Fruit fly (Drosophila melanogaster) whole organism, larva: ENCODE measurements around the gene CG14174.

Experiments
- noc ChIP-seq: fragments of 200-800 bp; sonication (Bioruptor generic); optimal IDR thresholded peaks from 3 replicates; lab custom pipeline; 2019; ENCODE audit warnings: missing biosample characterization, mild to moderate bottlenecking, missing genetic modification characterization, moderate library complexity

Gene CG14174

DNA sequence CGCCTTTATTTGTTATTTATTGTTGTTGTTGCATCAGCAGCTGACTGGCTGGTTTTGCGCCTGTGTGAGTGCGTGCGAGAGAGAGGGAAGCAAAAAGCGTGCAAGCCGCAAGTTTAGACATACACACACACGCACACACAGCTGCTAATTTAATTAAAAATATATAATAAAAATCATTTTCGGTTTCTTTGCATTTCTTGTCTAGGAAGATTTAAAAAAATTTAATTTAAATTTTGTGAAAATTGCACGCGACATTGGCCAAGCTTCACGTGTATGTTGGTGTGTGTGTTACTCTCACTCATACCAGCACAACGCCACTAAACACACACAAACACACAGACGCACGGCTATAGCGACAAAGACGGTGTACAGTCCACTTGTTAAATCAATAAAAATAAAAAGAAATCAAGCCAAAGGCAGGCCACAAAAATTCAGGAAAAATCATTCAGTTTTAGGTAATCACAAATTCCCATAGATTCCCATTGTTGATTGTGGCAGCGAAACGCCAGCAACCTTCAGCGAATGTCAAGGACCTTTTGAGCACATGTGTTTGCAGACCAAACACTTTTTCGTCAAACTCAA, 25.5 kb upstream of the CG14174 start:
- no peak for TF ChIP-seq noc

DNA sequence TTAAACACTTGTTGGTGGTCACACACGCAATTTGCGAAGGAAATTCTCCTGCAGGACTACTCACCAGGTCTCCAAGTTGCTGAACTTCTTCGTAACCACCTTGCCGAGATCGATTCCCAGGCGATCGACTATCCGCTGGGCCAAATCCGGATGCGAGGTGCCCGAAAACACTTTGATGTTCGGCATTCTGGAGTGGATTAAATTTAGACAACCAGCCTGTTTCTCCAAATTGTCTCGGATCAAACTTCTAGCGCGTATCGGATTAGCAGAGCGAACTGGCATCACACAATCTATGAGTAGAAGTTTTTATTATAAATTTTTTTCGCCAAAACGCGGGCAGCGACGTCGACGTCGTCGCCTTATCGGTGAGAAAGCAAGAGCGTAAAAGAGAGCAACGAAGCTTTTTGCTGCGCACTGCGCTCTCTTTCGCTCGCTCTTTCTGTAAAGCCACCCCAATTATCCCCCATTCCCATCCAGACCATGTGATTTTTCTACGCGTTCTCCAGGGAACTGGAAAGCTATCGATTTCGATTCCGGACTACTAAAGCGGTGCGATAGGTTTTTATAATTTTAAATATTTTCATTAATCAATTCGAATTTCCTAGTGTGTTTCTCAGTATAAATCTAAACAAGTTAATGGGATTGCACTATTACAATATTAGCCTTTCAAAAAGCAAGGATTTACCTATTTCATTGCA, 24.8 kb upstream of the CG14174 start:
- TF ChIP-seq noc = no peak

DNA sequence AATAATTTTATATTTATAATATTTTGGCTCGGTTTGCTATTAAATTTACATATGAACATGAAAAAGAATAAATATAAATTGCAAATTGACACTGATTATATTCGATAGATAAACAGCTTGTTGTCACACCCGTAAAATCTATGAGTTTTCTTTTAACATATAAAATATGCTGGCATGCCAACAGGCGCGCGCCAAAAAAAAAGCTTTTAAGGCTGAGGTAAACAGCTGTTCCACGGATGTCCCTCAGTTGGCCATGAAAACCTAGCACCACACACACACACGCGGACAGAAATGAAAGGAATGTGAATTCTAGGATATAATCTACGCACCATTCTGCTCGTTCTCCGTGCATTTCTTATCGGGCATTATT, 24.3 kb upstream of the CG14174 start:
- TF ChIP-seq noc = no peak

DNA sequence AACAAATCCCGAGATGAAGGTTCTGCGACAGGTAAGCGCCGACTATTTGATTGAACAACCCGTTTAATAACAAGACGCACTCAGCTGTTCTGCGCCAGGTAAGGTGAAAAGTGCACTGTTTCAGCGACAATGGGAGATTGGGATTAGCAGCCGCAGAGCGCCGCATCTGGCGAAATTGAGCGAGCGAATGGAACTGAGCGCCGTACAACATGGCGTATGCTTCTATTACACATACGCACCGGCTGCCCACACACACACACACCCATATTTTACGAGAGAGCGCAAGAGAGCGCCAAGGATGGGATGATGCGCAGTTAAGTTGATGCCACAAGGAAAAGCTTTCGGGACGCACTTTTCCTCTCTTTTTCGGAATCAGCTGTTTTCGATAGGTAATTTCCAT, 23.9 kb upstream of the CG14174 start:
- no peak for TF ChIP-seq noc

DNA sequence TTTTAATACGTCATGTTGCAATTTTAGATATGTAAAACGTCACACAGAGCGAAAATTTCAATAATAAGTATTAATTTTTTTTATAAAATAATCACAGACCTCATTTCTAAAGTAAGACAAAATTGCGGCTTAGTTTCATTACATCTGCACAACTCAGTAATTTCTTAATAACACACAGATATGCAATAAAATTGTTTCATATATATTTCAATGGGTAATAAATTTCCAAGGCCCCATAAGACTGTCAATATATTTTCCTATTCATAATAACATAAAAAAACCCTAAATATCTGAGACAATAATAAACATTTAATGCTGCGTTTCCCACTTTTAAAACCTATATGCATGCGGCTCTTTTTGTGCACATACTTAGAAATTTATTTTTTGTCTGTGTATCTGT, 23.5 kb upstream of the CG14174 start:
- no peak for TF ChIP-seq noc

DNA sequence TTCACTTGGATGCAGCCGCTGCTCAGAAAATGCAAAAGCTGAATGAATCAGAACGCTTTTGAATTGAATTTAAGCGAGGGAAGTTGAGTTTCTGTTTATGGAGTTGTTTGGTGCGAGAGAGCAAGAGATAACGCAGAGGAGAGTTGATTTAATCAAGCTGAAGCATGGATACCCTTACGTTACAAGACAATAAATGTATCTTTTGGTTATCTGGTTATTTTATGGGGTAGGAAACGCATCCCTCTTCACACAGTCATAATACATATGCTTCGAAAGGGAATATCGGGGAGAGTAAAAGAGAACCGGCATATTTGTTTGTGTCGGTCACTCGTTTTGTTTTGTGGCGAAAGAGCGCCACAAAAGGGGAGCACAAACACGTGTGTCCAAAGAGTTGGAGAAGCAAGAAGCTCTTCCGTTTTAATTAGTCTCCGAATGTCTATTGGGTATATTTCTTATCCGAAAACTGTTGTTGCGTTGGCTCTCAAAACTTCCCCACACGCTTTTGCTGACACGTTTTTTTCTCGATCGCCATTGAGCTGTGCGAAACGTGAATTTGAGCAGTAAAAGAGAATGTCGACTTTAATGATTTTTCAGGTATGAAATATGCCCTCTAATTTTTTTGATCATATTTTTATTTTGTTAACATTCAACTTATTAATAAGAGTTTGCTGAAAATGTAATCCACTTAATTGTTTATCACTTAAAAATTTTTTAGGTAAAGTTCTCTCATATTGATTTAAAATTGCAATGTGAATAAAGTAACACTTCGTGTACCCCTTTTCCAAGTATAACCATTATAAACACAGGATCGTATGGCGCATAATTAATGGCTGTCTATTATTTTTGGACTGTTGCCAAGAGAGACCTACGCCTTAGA, 22.2 kb upstream of the CG14174 start, which contains the start of gene Prps:
Gene Prps, minus strand, starts transcription at position 51 of the 877 bp plus-strand sequence.
- TF ChIP-seq noc = peak; percentile 72

DNA sequence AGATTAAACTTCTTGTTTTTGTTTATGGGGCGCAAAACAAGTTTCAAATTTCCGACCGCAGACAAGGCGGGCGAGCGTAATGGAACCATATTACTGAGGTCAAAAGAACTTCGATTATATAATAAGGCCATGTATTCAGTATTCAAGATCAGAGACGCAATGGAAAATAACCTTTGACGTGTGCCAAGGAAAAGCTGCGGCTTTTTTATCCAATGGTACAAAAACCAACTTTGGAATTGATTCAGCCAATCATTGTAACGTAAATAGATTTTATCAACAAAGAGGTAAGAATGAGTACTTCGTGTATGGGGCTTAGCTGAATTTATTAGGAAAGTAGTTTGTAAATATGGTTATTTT, 21.6 kb upstream of the CG14174 start:
- no peak for TF ChIP-seq noc

DNA sequence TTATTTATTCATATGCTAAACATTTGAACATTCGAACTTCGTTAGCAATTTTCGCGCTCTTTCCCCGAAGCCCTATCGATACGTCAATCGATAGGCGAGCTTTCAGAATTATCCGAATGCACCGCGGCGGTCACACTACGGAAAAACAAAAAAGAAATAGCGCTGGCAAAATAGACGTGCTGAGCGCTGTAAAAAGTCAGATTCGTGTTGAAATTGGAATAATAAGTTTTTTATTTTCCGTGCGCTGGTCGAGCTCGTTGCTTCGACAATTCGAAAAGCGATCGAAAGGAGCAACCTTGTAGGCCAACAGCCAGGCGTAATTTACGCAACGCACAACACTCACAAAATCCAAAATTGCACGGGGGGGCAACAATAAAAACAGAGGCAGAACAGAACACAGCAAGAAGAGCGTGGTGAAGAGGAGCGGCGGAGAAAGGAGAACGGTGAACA, 20.9 kb upstream of the CG14174 start, which contains the start of gene Ubc4:
Gene Ubc4, plus strand, starts transcription at position 144 of the 450 bp plus-strand sequence.
- no peak for TF ChIP-seq noc

DNA sequence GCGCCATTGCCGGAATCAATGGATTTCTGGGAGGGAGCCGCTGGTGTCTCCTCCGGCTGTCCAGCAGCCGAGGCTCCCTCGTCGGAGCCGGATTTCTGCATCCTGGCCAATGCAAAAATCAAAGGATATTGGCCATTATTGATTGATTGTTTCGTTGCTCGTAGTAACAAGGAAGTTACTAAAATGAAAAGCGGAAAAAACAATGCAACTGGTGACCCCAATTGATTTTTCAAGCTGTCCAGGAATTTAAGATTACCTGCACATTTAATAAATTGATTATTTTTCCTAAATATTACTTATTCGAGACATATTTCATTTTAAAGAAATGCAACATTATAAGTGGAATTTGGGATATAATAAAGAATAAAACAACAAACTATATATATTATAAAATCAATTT, 15.6 kb upstream of the CG14174 start, which contains the start of gene CG6761:
Gene CG6761, minus strand, starts transcription at position 101 of the 400 bp plus-strand sequence.
- no peak for TF ChIP-seq noc

DNA sequence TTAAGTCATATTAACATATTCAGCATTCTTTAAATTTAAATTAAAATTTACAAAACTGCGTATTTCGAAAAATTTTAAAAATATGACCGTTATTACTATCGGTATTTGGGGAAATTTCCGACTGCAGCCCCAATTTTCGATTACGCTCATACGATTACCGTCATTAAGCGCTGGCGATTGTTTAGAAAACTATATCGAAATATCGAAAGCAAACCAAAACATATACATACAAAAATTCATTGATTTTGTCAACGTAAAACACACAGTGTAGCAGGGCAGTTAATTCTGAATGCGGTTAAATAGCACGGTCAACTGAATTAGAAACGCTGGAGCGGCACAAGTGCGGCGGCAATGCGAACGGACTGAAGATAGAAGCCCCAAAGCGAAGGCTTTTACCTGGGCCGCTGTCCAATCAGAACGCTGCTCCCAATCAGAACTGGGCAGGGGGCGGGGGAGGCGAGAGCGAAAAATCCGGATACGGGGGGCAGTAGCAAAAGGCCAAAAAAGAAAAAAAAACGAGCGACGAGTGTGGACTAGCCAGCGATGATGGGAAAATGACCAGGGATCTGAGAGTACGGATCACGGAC, 14.9 kb upstream of the CG14174 start, which contains the start of gene CG16711:
Gene CG16711, plus strand, starts transcription at position 170 of the 587 bp plus-strand sequence.
- no peak for TF ChIP-seq noc

DNA sequence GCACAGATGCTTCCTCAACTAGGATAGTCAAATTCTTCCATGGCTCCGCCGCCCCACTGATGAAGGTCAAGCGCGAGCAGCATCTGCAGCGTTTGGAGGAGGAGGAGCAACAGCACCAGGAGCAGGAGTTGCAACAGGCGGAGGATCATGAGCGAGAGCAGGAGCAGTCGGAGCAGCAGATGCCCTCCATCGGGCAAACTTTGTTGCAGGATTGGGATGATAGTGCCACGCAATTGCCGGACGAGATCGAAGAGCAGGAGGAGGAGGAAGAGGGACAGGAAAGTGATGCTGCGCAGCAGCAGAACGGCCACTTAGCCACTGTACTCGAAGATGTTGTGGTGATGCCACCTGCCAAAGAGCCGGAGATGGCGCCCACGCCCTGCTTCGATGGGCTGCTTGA, 13.5 kb upstream of the CG14174 start:
- TF ChIP-seq noc = no peak

DNA sequence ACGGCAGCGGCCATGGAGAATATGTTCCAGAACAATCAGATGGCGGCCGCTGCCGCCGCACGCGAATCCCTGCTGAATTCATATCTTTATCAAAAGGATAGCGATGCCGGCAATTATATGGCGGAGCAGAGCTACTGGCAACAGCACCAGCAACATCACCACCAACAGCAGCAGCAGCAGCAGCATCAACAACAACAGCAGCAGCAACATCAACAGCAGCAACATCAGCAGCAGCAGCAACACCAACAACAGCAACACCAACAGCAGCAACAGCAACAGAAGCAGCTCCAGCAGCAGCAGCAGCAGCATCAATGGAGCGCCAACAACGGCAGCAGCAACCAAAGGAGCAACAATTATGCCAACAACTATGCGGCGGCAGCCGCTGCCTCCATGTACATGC, 10.3 kb upstream of the CG14174 start:
- no peak for TF ChIP-seq noc

DNA sequence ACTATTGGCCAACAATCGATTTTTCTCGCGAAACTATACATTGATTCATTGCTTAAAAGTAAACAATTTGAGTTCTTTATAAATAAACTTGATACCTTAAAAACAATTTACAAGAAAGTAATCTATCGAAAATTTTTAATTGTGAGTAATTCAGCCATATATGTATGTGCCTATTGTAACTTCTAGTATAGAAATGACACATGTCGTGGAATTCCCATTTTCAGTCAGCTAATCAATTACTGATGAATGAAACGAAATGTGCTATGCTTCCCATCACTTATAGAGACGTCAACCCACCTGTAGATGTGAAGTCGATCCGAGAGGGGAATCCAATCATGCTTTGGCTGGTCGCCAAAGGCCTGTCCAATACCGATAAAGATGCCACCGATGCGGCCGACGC, 7.9 kb upstream of the CG14174 start:
- TF ChIP-seq noc = no peak

DNA sequence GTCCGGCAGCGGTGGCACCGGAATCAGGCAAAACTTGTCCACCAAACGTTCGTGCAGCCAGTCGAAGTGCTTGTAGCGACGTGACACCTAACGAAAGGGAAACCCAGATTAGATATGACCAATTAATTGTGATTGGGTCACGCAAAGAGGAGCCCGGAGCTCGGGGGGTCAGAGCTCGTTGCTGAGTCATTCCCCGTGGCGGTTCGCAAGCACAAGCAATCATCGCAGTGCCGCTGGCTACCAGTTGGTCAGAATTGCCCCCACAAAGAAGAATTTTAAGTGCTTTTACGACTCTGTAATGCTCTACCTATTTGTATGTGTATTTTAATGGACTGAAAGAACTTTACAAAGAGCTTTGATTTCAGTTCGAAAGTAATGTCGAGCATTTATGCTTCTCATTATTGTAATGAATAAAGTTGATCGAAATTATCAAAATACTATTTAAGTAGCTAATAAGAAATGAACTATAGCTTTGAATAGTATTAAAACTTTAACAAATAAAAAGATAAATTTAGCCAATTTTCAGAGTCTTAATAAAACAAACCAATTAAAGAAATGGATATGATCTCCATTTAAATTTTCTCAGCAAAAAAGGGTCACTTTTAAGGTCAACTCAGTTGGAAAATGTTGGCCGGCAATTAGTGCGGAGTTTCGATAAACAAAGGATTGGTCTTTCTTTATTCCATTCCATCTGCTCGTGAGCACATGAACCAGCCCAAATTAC, 6.9 kb upstream of the CG14174 start:
- TF ChIP-seq noc = no peak

DNA sequence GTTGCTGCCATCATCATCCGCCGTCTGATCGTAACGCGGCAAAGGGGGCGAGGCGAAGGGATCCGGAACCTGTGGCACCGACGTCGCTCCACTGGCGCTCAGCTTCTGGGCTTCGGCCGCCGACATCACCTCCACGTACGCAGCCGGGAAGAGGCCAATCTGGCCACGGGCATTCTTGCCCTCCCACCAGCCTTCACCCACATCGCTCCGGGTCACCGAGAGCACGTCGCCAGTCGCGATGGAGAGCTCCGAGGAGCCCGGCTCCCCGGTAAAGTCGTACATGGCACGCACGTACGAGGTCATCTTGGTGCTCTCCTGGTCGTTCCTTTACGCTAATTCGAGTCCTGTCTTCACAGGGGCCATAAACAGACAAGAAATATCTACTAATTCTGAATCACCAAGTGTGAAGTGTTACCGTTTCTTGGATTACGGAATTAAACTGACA, 5.7 kb upstream of the CG14174 start, which contains the start of gene SH3PX1:
Gene SH3PX1, minus strand, starts transcription at position 445 of the 445 bp plus-strand sequence.
- no peak for TF ChIP-seq noc
